Worm (Caenorhabditis elegans) whole organism, L4 larva: ENCODE measurements around the gene C50F4.9.

Source experiments
- D1046.2 ChIP-seq: fragments of 200-800 bp; sonication (Bioruptor generic); IDR thresholded peaks from 2 replicates; pipeline ENCODE4 v1.3.6; 2022; ENCODE audit warnings: missing genetic modification characterization, missing compliant biosample characterization
- F10B5.3 ChIP-seq: sonication (generic microtip); optimal IDR thresholded peaks from 2 replicates; lab custom pipeline; 2016; ENCODE audit warnings: mild to moderate bottlenecking, missing genetic modification characterization, missing compliant biosample characterization
- F26F4.8 ChIP-seq: fragments of 200-800 bp; sonication (Bioruptor generic); conservative IDR thresholded peaks from 2 replicates; pipeline ENCODE4 v1.3.6; 2022; ENCODE audit warnings: missing genetic modification characterization, missing compliant biosample characterization
- F37D6.2 ChIP-seq: sonication (generic microtip); optimal IDR thresholded peaks from 2 replicates; lab custom pipeline; 2016; ENCODE audit warnings: mild to moderate bottlenecking, missing genetic modification characterization, missing compliant biosample characterization
- F49E8.2 ChIP-seq: sonication (generic microtip); optimal IDR thresholded peaks from 2 replicates; lab custom pipeline; 2016; ENCODE audit warnings: missing compliant biosample characterization, mild to moderate bottlenecking, missing genetic modification characterization, borderline replicate concordance
- Y5F2A.4 ChIP-seq: fragments of 200-800 bp; sonication (Bioruptor generic); optimal IDR thresholded peaks from 2 replicates; lab custom pipeline; 2018; ENCODE audit warnings: mild to moderate bottlenecking, missing genetic modification characterization, missing compliant biosample characterization
- Y75B8A.6 ChIP-seq: fragments of 200-800 bp; sonication (Bioruptor generic); IDR thresholded peaks from 2 replicates; pipeline ENCODE4 v1.3.6; 2022; ENCODE audit warnings: missing genetic modification reagents, missing genetic modification characterization, missing compliant biosample characterization
- aha-1 ChIP-seq: fragments of 150-350 bp; peaks from one replicate; lab custom pipeline; 2014; ENCODE audit warnings: missing biosample characterization, missing genetic modification characterization
- ceh-20 ChIP-seq: fragments of 200-800 bp; sonication (Bioruptor generic); IDR thresholded peaks from 2 replicates; pipeline ENCODE4 v1.3.6; 2022; ENCODE audit warnings: missing genetic modification reagents, missing genetic modification characterization, missing compliant biosample characterization
- ces-1 ChIP-seq: fragments of 150-350 bp; sonication (generic microtip); optimal IDR thresholded peaks from 4 replicates; lab custom pipeline; 2014; ENCODE audit warnings: missing biosample characterization, missing genetic modification reagents, missing genetic modification characterization
- cey-2 ChIP-seq: sonication (generic microtip); optimal IDR thresholded peaks from 3 replicates; lab custom pipeline; 2017; ENCODE audit warnings: missing genetic modification characterization, mild to moderate bottlenecking, missing compliant biosample characterization, antibody characterized with exemption, borderline replicate concordance; ENCODE audit not compliant: insufficient read depth
- ctbp-1 ChIP-seq: fragments of 200-800 bp; sonication (Bioruptor generic); IDR thresholded peaks from 2 replicates; pipeline ENCODE4 v1.3.6; 2022; ENCODE audit warnings: missing genetic modification reagents, missing genetic modification characterization, missing compliant biosample characterization
- dmd-6 ChIP-seq: fragments of 200-800 bp; sonication (Bioruptor generic); IDR thresholded peaks from 2 replicates; pipeline ENCODE4 v1.3.6; 2022; ENCODE audit warnings: missing genetic modification reagents, missing genetic modification characterization, missing compliant biosample characterization
- dmd-8 ChIP-seq: fragments of 200-800 bp; sonication (Bioruptor generic); IDR thresholded peaks from 2 replicates; pipeline ENCODE4 v1.3.6; 2022; ENCODE audit warnings: missing genetic modification characterization, missing compliant biosample characterization
- dmd-9 ChIP-seq: fragments of 200-800 bp; sonication (Bioruptor generic); IDR thresholded peaks from 2 replicates; pipeline ENCODE4 v1.3.6; 2022; ENCODE audit warnings: missing genetic modification reagents, missing genetic modification characterization, missing compliant biosample characterization
- duxl-1 ChIP-seq: sonication (generic microtip); optimal IDR thresholded peaks from 2 replicates; lab custom pipeline; 2016; ENCODE audit warnings: mild to moderate bottlenecking, missing genetic modification characterization, moderate library complexity, missing compliant biosample characterization; ENCODE audit not compliant: poor library complexity
- egl-27 ChIP-seq: sonication (generic microtip); optimal IDR thresholded peaks from 3 replicates; lab custom pipeline; 2017; ENCODE audit warnings: missing biosample characterization, missing genetic modification reagents, missing genetic modification characterization
- egl-43 ChIP-seq: fragments of 200-800 bp; sonication (Bioruptor generic); IDR thresholded peaks from 2 replicates; pipeline ENCODE4 v1.3.6; 2022; ENCODE audit warnings: missing genetic modification reagents, missing genetic modification characterization, missing compliant biosample characterization
- fkh-10 ChIP-seq: fragments of 150-350 bp; optimal IDR thresholded peaks from 2 replicates; lab custom pipeline; 2014; ENCODE audit warnings: missing biosample characterization, missing genetic modification reagents, missing genetic modification characterization
- hif-1 ChIP-seq, 2 experiments: sonication (generic microtip); optimal IDR thresholded peaks; 2 replicates each; lab custom pipeline; 2016 to 2017; ENCODE audit warnings: missing compliant biosample characterization in 2 of 2, missing genetic modification characterization in 2 of 2, missing genetic modification reagents in 2 of 2, missing genotype in 2 of 2, mild to moderate bottlenecking in 1 of 2
- hlh-30 ChIP-seq: sonication (generic microtip); optimal IDR thresholded peaks from 2 replicates; lab custom pipeline; 2017; ENCODE audit warnings: antibody characterized with exemption, mild to moderate bottlenecking, missing genetic modification characterization, missing compliant biosample characterization; ENCODE audit not compliant: insufficient read depth
- hmg-1.1 ChIP-seq: fragments of 200-800 bp; sonication (Bioruptor generic); IDR thresholded peaks from 2 replicates; pipeline ENCODE4 v1.3.6; 2022; ENCODE audit warnings: missing genetic modification reagents, missing genetic modification characterization, missing compliant biosample characterization
- lin-15B ChIP-seq: fragments of 150-350 bp; sonication (generic microtip); optimal IDR thresholded peaks from 3 replicates; lab custom pipeline; 2014; ENCODE audit warnings: missing biosample characterization, missing genetic modification characterization
- lin-29 ChIP-seq: fragments of 200-800 bp; sonication (Bioruptor generic); IDR thresholded peaks from 2 replicates; pipeline ENCODE4 v1.3.6; 2022; ENCODE audit warnings: missing genetic modification reagents, missing genetic modification characterization, missing compliant biosample characterization
- lsy-2 ChIP-seq, 2 experiments: fragments of 150-350 bp in 1 of 2; sonication (generic microtip) in 1 of 2; optimal IDR thresholded peaks; 2 replicates each; lab custom pipeline; 2014 to 2017; ENCODE audit warnings: missing biosample characterization in 2 of 2, missing genetic modification characterization in 2 of 2
- mdl-1 ChIP-seq, 2 experiments: fragments of 150-350 bp in 1 of 2; sonication (generic microtip) in 1 of 2; optimal IDR thresholded peaks; 2 replicates each; lab custom pipeline; 2014 to 2017; ENCODE audit warnings: missing biosample characterization in 2 of 2, missing genetic modification characterization in 2 of 2
- mep-1 ChIP-seq: fragments of 150-350 bp; sonication (generic microtip); optimal IDR thresholded peaks from 3 replicates; lab custom pipeline; 2014; ENCODE audit warnings: missing biosample characterization, missing genetic modification characterization
- mes-2 ChIP-seq: sonication (generic microtip); optimal IDR thresholded peaks from 2 replicates; lab custom pipeline; 2016; ENCODE audit warnings: missing genotype, mild to moderate bottlenecking, missing genetic modification characterization, missing compliant biosample characterization; ENCODE audit not compliant: poor library complexity, severe bottlenecking
- nhr-102 ChIP-seq: sonication (generic microtip); optimal IDR thresholded peaks from 2 replicates; lab custom pipeline; 2016; ENCODE audit warnings: mild to moderate bottlenecking, missing genetic modification characterization, moderate library complexity, missing compliant biosample characterization
- nhr-237 ChIP-seq: sonication (generic microtip); optimal IDR thresholded peaks from 2 replicates; lab custom pipeline; 2017; ENCODE audit warnings: missing biosample characterization, missing genetic modification characterization
- nhr-48 ChIP-seq: sonication (generic microtip); optimal IDR thresholded peaks from 2 replicates; lab custom pipeline; 2016; ENCODE audit warnings: mild to moderate bottlenecking, missing genetic modification characterization, missing compliant biosample characterization
- rbr-2 ChIP-seq: sonication (generic microtip); optimal IDR thresholded peaks from 2 replicates; lab custom pipeline; 2016; ENCODE audit warnings: missing genotype, missing genetic modification characterization, missing compliant biosample characterization
- set-16 ChIP-seq: fragments of 200-800 bp; sonication (Bioruptor generic); IDR thresholded peaks from 2 replicates; pipeline ENCODE4 v1.3.6; 2022; ENCODE audit warnings: missing genetic modification reagents, missing genetic modification characterization, missing compliant biosample characterization
- skn-1 ChIP-seq: fragments of 150-350 bp; optimal IDR thresholded peaks from 2 replicates; lab custom pipeline; 2014; ENCODE audit warnings: missing biosample characterization, missing genetic modification characterization
- tag-97 ChIP-seq: fragments of 200-800 bp; sonication (Bioruptor generic); IDR thresholded peaks from 2 replicates; pipeline ENCODE4 v1.3.6; 2022; ENCODE audit warnings: missing genetic modification characterization, missing compliant biosample characterization
- tra-1 ChIP-seq: fragments of 200-800 bp; sonication (Bioruptor generic); IDR thresholded peaks from 2 replicates; pipeline ENCODE4 v1.3.6; 2022; ENCODE audit warnings: missing genetic modification reagents, missing genetic modification characterization, missing compliant biosample characterization
- unc-62 ChIP-seq, 3 experiments: fragments of 150-350 bp in 1 of 3; sonication (generic microtip); optimal IDR thresholded peaks in 2 of 3; peaks in 1 of 3; 1 replicate in 1 of 3; 2 replicates in 2 of 3; lab custom pipeline; 2014 to 2017; ENCODE audit warnings: missing biosample characterization in 3 of 3, missing genetic modification characterization in 3 of 3, missing genetic modification reagents in 3 of 3, missing genotype in 1 of 3
- ztf-7 ChIP-seq: fragments of 150-350 bp; optimal IDR thresholded peaks from 2 replicates; lab custom pipeline; 2014; ENCODE audit warnings: missing biosample characterization, missing genetic modification characterization

The C50F4.9 gene

ce11 chrV:9563585-9563984 is 39.6 kb upstream of the C50F4.9 start:
- TF ChIP-seq unc-62 (GFP tag; optimal IDR thresholded peaks at IDR 0.05 in 1 of 2; lab: Kevin White, UChicago) = peak in 1 of 2 experiments; percentile 82
- no peak for TF ChIP-seq unc-62 (tag; optimal IDR thresholded peaks at IDR 0.05; lab: Kevin White, UChicago)
- no peak for TF ChIP-seq Y5F2A.4
- TF ChIP-seq dmd-9 (GFP tag; lab: Robert Waterston, UW) = no peak
- 0 out of 2 replicates have a peak, but pooled peaks have one; percentile 35 for TF ChIP-seq ctbp-1
- no peak for TF ChIP-seq dmd-8
- TF ChIP-seq fkh-10 = peak; percentile 34
- TF ChIP-seq dmd-6 = no peak
- no peak for TF ChIP-seq egl-27 (tag; lab: Kevin White, UChicago)
- TF ChIP-seq duxl-1 = no peak
- TF ChIP-seq F49E8.2 = no peak
- TF ChIP-seq set-16 (GFP tag; lab: Robert Waterston, UW) = no peak

- TF ChIP-seq cey-2 (tag; lab: Kevin White, UChicago) = no peak
- no peak for TF ChIP-seq nhr-102 (tag; lab: Kevin White, UChicago)
- TF ChIP-seq hlh-30 (tag; lab: Kevin White, UChicago) = peak; percentile 56
- TF ChIP-seq dmd-6 = 0 out of 2 replicates have a peak, but pooled peaks have one; percentile 14
- TF ChIP-seq dmd-9 (GFP tag; lab: Robert Waterston, UW) = no peak
- peak; percentile 10 for TF ChIP-seq mes-2 (tag; lab: Kevin White, UChicago)
- TF ChIP-seq fkh-10 = peak; percentile 90
- no peak for TF ChIP-seq tag-97
- TF ChIP-seq aha-1 = no peak
- TF ChIP-seq lin-15B (tag; lab: Kevin White, UChicago) = no peak
- TF ChIP-seq nhr-237 = no peak
- peak in 1 of 2 experiments; percentile 81 for TF ChIP-seq unc-62 (GFP tag; optimal IDR thresholded peaks at IDR 0.05 in 1 of 2; lab: Kevin White, UChicago)
- no peak for TF ChIP-seq unc-62 (tag; optimal IDR thresholded peaks at IDR 0.05; lab: Kevin White, UChicago)
- peak; percentile 75 for TF ChIP-seq F37D6.2 (tag; lab: Kevin White, UChicago)
- no peak for TF ChIP-seq ces-1
- 0 out of 2 replicates have a peak, but pooled peaks have one; percentile 22 for TF ChIP-seq ceh-20 (GFP tag; lab: Robert Waterston, UW)
- TF ChIP-seq nhr-48 = peak; percentile 13
- TF ChIP-seq F26F4.8 (GFP tag; lab: Robert Waterston, UW) = no peak
- peak; percentile 61 for TF ChIP-seq hmg-1.1 (GFP tag; lab: Robert Waterston, UW)
- TF ChIP-seq mdl-1 (tag; optimal IDR thresholded peaks at IDR 0.05; lab: Kevin White, UChicago) = peak in 1 of 2 experiments; percentile 84
- TF ChIP-seq ztf-7 (tag; lab: Kevin White, UChicago) = no peak
- no peak for TF ChIP-seq lin-29 (GFP tag; lab: Robert Waterston, UW)
- no peak for TF ChIP-seq skn-1
- TF ChIP-seq lsy-2 (tag; optimal IDR thresholded peaks at IDR 0.05; lab: Kevin White, UChicago) = peak; percentile 41 to 69
- TF ChIP-seq ctbp-1 = peak; percentile 91
- no peak for TF ChIP-seq Y75B8A.6 (GFP tag; lab: Robert Waterston, UW)
- peak in 1 of 2 experiments; percentile 33 for TF ChIP-seq hif-1 (tag; optimal IDR thresholded peaks at IDR 0.05; lab: Kevin White, UChicago)
- TF ChIP-seq mep-1 (tag; lab: Kevin White, UChicago) = peak; percentile 58
- no peak for TF ChIP-seq F10B5.3 (tag; lab: Kevin White, UChicago)
- no peak for TF ChIP-seq tra-1 (GFP tag; lab: Robert Waterston, UW)
- TF ChIP-seq D1046.2 (GFP tag; lab: Robert Waterston, UW) = no peak
- TF ChIP-seq egl-43 (GFP tag; lab: Robert Waterston, UW) = peak; percentile 81
- peak; percentile 87 for TF ChIP-seq rbr-2 (tag; lab: Kevin White, UChicago)
Observed at ce11 chrV:9561624-9562179, 37.7 kb upstream of the C50F4.9 start, which contains the start of gene rgef-1. Gene rgef-1 (minus strand): TSS chrV:9561674.
